Fruit fly (Drosophila melanogaster) whole organism, prepupa: ENCODE results near the gene CG6415.

Experiments
- Blimp-1 ChIP-seq: fragments of 200-800 bp; sonication (Bioruptor generic); optimal IDR thresholded peaks from 3 replicates; lab custom pipeline; 2017; ENCODE audit warnings: missing biosample characterization, missing genetic modification characterization, mild to moderate bottlenecking, moderate library complexity, missing genetic modification reagents
- CG10669 ChIP-seq: fragments of 200-800 bp; sonication (Bioruptor generic); optimal IDR thresholded peaks from 3 replicates; lab custom pipeline; 2018; ENCODE audit warnings: missing biosample characterization, mild to moderate bottlenecking, missing genetic modification characterization, moderate library complexity
- Eip93F ChIP-seq: fragments of 200-800 bp; sonication (Bioruptor generic); optimal IDR thresholded peaks from 2 replicates; lab custom pipeline; 2016; ENCODE audit warnings: missing biosample characterization, mild to moderate bottlenecking, missing genetic modification characterization
- Ets21C ChIP-seq: fragments of 200-800 bp; sonication (Bioruptor generic); optimal IDR thresholded peaks from 3 replicates; lab custom pipeline; 2016; ENCODE audit warnings: missing biosample characterization, missing genetic modification characterization
- Gug ChIP-seq: fragments of 200-800 bp; sonication (Bioruptor generic); IDR thresholded peaks from 2 replicates; pipeline ENCODE4 v1.3.6; 2022; ENCODE audit warnings: missing biosample characterization, missing genetic modification characterization
- Hr39 ChIP-seq: fragments of 200-800 bp; sonication (Bioruptor generic); optimal IDR thresholded peaks from 2 replicates; lab custom pipeline; 2016; ENCODE audit warnings: missing biosample characterization, missing genetic modification characterization
- Met ChIP-seq: fragments of 200-800 bp; sonication (Bioruptor generic); optimal IDR thresholded peaks from 3 replicates; lab custom pipeline; 2016; ENCODE audit warnings: missing biosample characterization, missing genetic modification characterization
- OdsH ChIP-seq: fragments of 200-800 bp; sonication (Bioruptor generic); optimal IDR thresholded peaks from 3 replicates; lab custom pipeline; 2016; ENCODE audit warnings: missing biosample characterization, missing genetic modification characterization
- Sox14 ChIP-seq: fragments of 200-800 bp; sonication (Bioruptor generic); optimal IDR thresholded peaks from 3 replicates; lab custom pipeline; 2016; ENCODE audit warnings: missing biosample characterization, missing genetic modification characterization
- cyc ChIP-seq: fragments of 200-800 bp; sonication (Bioruptor generic); optimal IDR thresholded peaks from 3 replicates; lab custom pipeline; 2016; ENCODE audit warnings: missing biosample characterization, missing genetic modification characterization
- eg ChIP-seq: fragments of 200-800 bp; sonication (Bioruptor generic); IDR thresholded peaks from 3 replicates; pipeline ENCODE4 v1.3.6; 2022; ENCODE audit warnings: missing biosample characterization, missing genetic modification characterization
- salr ChIP-seq, 2 experiments: fragments of 200-800 bp; sonication (Bioruptor generic); optimal IDR thresholded peaks; 3 replicates each; lab custom pipeline; 2016 to 2018; ENCODE audit warnings: missing biosample characterization in 2 of 2, missing genetic modification characterization in 2 of 2, mild to moderate bottlenecking in 1 of 2

dm6 chr2L:10728751-10729150 is 25.3 kb downstream of the CG6415 start, which contains the start of gene CG6443:
- TF ChIP-seq cyc (GFP tag; lab: Kevin White, UChicago) (no peak), Blimp-1 (no peak), Sox14 (GFP tag; lab: Kevin White, UChicago) (no peak), Hr39 (GFP tag; lab: Kevin White, UChicago) (no peak), Met (GFP tag; lab: Kevin White, UChicago) (no peak), OdsH (GFP tag; lab: Kevin White, UChicago) (no peak), Eip93F (no peak), CG10669 (GFP tag; lab: Kevin White, UChicago) (no peak), eg (GFP tag; lab: Robert Waterston, UW) (no peak), salr (GFP tag; optimal IDR thresholded peaks at IDR 0.05; lab: Kevin White, UChicago) (no peak), Gug (GFP tag; lab: Robert Waterston, UW) (no peak), Ets21C (no peak)
